Worm (Caenorhabditis elegans) whole organism, early embryonic: ENCODE data around the gene F33C8.4.

Experiments used
- ama-1 ChIP-seq: fragments of 150-350 bp; optimal IDR thresholded peaks from 2 replicates; lab custom pipeline; 2014
- ceh-36 ChIP-seq: sonication (generic microtip); optimal IDR thresholded peaks from 2 replicates; lab custom pipeline; 2016; ENCODE audit warnings: missing genetic modification characterization, inconsistent platforms, missing compliant biosample characterization
- flt-1 ChIP-seq: fragments of 200-800 bp; sonication (Bioruptor generic); IDR thresholded peaks from 2 replicates; pipeline ENCODE4 v1.3.6; 2022; ENCODE audit warnings: missing genetic modification characterization, missing compliant biosample characterization
- hnd-1 ChIP-seq: sonication (generic microtip); optimal IDR thresholded peaks from 2 replicates; lab custom pipeline; 2016; ENCODE audit warnings: missing genetic modification characterization, missing compliant biosample characterization
- pes-1 ChIP-seq: fragments of 200-800 bp; sonication (Bioruptor generic); IDR thresholded peaks from 2 replicates; pipeline ENCODE4 v1.3.6; 2022; ENCODE audit warnings: missing genetic modification reagents, missing genetic modification characterization, missing compliant biosample characterization
- scrt-1 ChIP-seq: fragments of 200-800 bp; sonication (Bioruptor generic); IDR thresholded peaks from 2 replicates; pipeline ENCODE4 v1.3.6; 2022; ENCODE audit warnings: missing genetic modification characterization, missing compliant biosample characterization
- tra-4 ChIP-seq: sonication (generic microtip); optimal IDR thresholded peaks from 2 replicates; lab custom pipeline; 2017; ENCODE audit warnings: missing genetic modification characterization, missing compliant biosample characterization

- TF ChIP-seq ama-1 (lab: Kevin White, UChicago) (no peak), flt-1 (no peak), tra-4 (tag; lab: Kevin White, UChicago) (no peak), pes-1 (GFP tag; lab: Robert Waterston, UW) (no peak), hnd-1 (tag; lab: Kevin White, UChicago) (no peak), ceh-36 (tag; lab: Kevin White, UChicago) (no peak), scrt-1 (GFP tag; lab: Robert Waterston, UW) (no peak)
Measured at ce11 chrX:14737623-14738022, 5.5 kb downstream of the F33C8.4 start.
